Fruit fly (Drosophila melanogaster): ENCODE results near the gene AMPdeam.

DNA sequence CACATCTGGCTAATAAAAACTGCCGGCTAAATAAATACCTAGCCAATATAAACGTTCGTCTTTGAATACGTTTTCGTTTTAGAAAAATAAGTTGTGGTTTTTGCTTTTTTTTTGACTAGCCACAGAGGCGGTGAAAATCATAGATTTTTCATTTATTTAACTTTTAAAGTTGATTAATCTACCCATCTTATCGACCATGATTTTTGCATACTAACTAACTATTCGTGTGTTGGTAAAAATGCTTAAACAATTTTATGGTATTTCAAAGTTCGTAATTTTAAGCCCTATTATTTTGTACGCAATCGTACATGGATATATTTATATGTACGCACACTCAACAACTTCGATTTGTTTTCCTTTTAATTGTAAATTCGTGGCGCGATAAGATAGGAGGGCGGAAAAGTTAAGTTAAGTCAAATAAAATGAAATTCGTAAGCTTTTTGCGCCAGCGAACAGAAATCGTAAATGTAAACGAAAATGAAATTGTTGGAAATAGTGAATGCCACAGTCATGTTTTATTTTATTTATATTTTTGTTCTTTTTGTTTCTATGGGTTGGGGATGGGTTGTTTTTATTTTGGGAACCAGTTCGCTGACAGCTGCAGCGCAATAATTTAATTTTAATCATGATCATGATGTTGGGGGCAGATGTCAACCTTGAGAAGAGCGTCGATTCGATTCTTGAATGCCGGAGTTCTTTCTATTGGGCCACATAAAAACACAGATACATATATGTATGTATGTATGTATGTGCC lies 28.1 kb downstream of the AMPdeam start:
- no peak for TF ChIP-seq Smox (GFP tag; optimal IDR thresholded peaks at IDR 0.05)
- no peak for TF ChIP-seq CG3919 (GFP tag; optimal IDR thresholded peaks at IDR 0.05)
- no peak for TF ChIP-seq fd85E (GFP tag; optimal IDR thresholded peaks at IDR 0.05)
- TF ChIP-seq CG6276 (GFP tag; optimal IDR thresholded peaks at IDR 0.05): peak; percentile 55
- TF ChIP-seq Gug (GFP tag; IDR thresholded peaks at IDR 0.05): no peak
- no peak for TF ChIP-seq Ets96B (tag; optimal IDR thresholded peaks at IDR 0.05)
- no peak for TF ChIP-seq Lpt (GFP tag; optimal IDR thresholded peaks at IDR 0.05)
- no peak for TF ChIP-seq acj6 (GFP tag; optimal IDR thresholded peaks at IDR 0.05)
